Worm (Caenorhabditis elegans) whole organism, early embryonic: Measurements from ENCODE around the gene srsy-2.

Experiments
- F13C5.2 ChIP-seq: sonication (generic microtip); optimal IDR thresholded peaks from 2 replicates; lab custom pipeline; 2017; ENCODE audit warnings: mild to moderate bottlenecking, missing genetic modification characterization, inconsistent platforms, missing compliant biosample characterization
- ama-1 ChIP-seq: fragments of 150-350 bp; optimal IDR thresholded peaks from 2 replicates; lab custom pipeline; 2014
- hmg-4 ChIP-seq: fragments of 200-800 bp; sonication (Bioruptor generic); optimal IDR thresholded peaks from 2 replicates; lab custom pipeline; 2018; ENCODE audit warnings: mild to moderate bottlenecking, missing genetic modification characterization, missing compliant biosample characterization
- pes-1 ChIP-seq: fragments of 200-800 bp; sonication (Bioruptor generic); IDR thresholded peaks from 2 replicates; pipeline ENCODE4 v1.3.6; 2022; ENCODE audit warnings: missing genetic modification reagents, missing genetic modification characterization, missing compliant biosample characterization

DNA sequence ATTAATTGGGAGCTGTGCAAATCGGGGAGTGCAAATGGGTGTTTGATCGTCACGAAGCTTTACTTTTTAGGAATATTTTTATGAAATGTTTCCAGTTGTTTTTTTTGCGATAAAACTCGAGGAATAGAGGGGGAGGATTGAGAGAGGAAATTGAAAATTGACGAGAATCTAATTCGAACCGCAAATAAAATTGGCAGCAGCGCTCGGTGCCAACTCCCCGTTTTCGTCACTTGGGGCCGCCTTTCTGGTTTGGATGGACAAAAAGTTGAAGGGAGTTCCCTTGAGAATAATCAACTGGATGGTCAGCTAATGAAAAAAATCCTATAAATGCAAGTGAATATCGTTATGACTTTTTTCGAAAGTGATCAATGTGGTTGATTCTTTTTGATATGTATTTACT lies 3.2 kb upstream of the srsy-2 start:
- TF ChIP-seq ama-1 (lab: Kevin White, UChicago) (no peak), pes-1 (GFP tag; lab: Robert Waterston, UW) (no peak), hmg-4 (no peak), F13C5.2 (tag; lab: Kevin White, UChicago) (no peak)
